Fruit fly (Drosophila melanogaster) whole organism, prepupa: ENCODE data around the gene gwl.

Source experiments
- CG10631 ChIP-seq: fragments of 200-800 bp; sonication (Bioruptor generic); optimal IDR thresholded peaks from 2 replicates; lab custom pipeline; 2016; ENCODE audit warnings: missing biosample characterization, missing genetic modification characterization
- CG10669 ChIP-seq: fragments of 200-800 bp; sonication (Bioruptor generic); optimal IDR thresholded peaks from 3 replicates; lab custom pipeline; 2018; ENCODE audit warnings: missing biosample characterization, mild to moderate bottlenecking, missing genetic modification characterization, moderate library complexity
- CG11294 ChIP-seq: fragments of 200-800 bp; sonication (Bioruptor generic); IDR thresholded peaks from 2 replicates; pipeline ENCODE4 v1.3.6; 2022; ENCODE audit warnings: missing biosample characterization, missing genetic modification characterization
- CG16779 ChIP-seq: fragments of 200-800 bp; sonication (Bioruptor generic); optimal IDR thresholded peaks from 3 replicates; lab custom pipeline; 2017; ENCODE audit warnings: missing biosample characterization, mild to moderate bottlenecking, missing genetic modification characterization
- CG3032 ChIP-seq: fragments of 200-800 bp; optimal IDR thresholded peaks from 2 replicates; lab custom pipeline; 2019; ENCODE audit warnings: missing biosample characterization, mild to moderate bottlenecking, missing genetic modification characterization, moderate library complexity
- CG34406 ChIP-seq: fragments of 200-800 bp; sonication (Bioruptor generic); optimal IDR thresholded peaks from 3 replicates; lab custom pipeline; 2016; ENCODE audit warnings: missing biosample characterization, missing genetic modification characterization
- CG4318 ChIP-seq: fragments of 200-800 bp; sonication (Bioruptor generic); optimal IDR thresholded peaks from 3 replicates; lab custom pipeline; 2017; ENCODE audit warnings: missing biosample characterization, mild to moderate bottlenecking, missing genetic modification characterization
- CG6163 ChIP-seq: fragments of 200-800 bp; sonication (Bioruptor generic); IDR thresholded peaks from 3 replicates; pipeline ENCODE4 v1.3.6; 2022; ENCODE audit warnings: missing biosample characterization, missing genetic modification characterization
- CG6792 ChIP-seq: fragments of 200-800 bp; sonication (Bioruptor generic); optimal IDR thresholded peaks from 3 replicates; lab custom pipeline; 2016; ENCODE audit warnings: missing biosample characterization, missing genetic modification characterization
- CG6854 ChIP-seq: fragments of 200-800 bp; sonication (Bioruptor generic); optimal IDR thresholded peaks from 2 replicates; lab custom pipeline; 2017; ENCODE audit warnings: missing biosample characterization, mild to moderate bottlenecking, missing genetic modification characterization
- CG7368 ChIP-seq: fragments of 200-800 bp; sonication (Bioruptor generic); optimal IDR thresholded peaks from 3 replicates; lab custom pipeline; 2016; ENCODE audit warnings: missing biosample characterization, missing genetic modification characterization
- CG8119 ChIP-seq: fragments of 200-800 bp; sonication (Bioruptor generic); IDR thresholded peaks from 3 replicates; pipeline ENCODE4 v1.3.6; 2022; ENCODE audit warnings: missing biosample characterization, missing genetic modification characterization
- CG8632 ChIP-seq: fragments of 200-800 bp; sonication (Bioruptor generic); optimal IDR thresholded peaks from 3 replicates; lab custom pipeline; 2016; ENCODE audit warnings: missing biosample characterization, missing genetic modification characterization
- Eip75B ChIP-seq: fragments of 200-800 bp; sonication (Bioruptor generic); optimal IDR thresholded peaks from 3 replicates; lab custom pipeline; 2016; ENCODE audit warnings: missing biosample characterization, missing genetic modification characterization
- Eip93F ChIP-seq: fragments of 200-800 bp; sonication (Bioruptor generic); optimal IDR thresholded peaks from 2 replicates; lab custom pipeline; 2016; ENCODE audit warnings: missing biosample characterization, mild to moderate bottlenecking, missing genetic modification characterization
- Ets21C ChIP-seq: fragments of 200-800 bp; sonication (Bioruptor generic); optimal IDR thresholded peaks from 3 replicates; lab custom pipeline; 2016; ENCODE audit warnings: missing biosample characterization, missing genetic modification characterization
- Ets96B ChIP-seq: fragments of 200-800 bp; optimal IDR thresholded peaks from 2 replicates; lab custom pipeline; 2019; ENCODE audit warnings: missing biosample characterization, mild to moderate bottlenecking, missing genetic modification characterization, moderate library complexity
- Gug ChIP-seq: fragments of 200-800 bp; sonication (Bioruptor generic); IDR thresholded peaks from 2 replicates; pipeline ENCODE4 v1.3.6; 2022; ENCODE audit warnings: missing biosample characterization, missing genetic modification characterization
- Hr39 ChIP-seq: fragments of 200-800 bp; sonication (Bioruptor generic); optimal IDR thresholded peaks from 2 replicates; lab custom pipeline; 2016; ENCODE audit warnings: missing biosample characterization, missing genetic modification characterization
- Lpt ChIP-seq: fragments of 200-800 bp; sonication (Bioruptor generic); optimal IDR thresholded peaks from 3 replicates; lab custom pipeline; 2016; ENCODE audit warnings: missing biosample characterization, missing genetic modification characterization
- Met ChIP-seq: fragments of 200-800 bp; sonication (Bioruptor generic); optimal IDR thresholded peaks from 3 replicates; lab custom pipeline; 2016; ENCODE audit warnings: missing biosample characterization, missing genetic modification characterization
- OdsH ChIP-seq: fragments of 200-800 bp; sonication (Bioruptor generic); optimal IDR thresholded peaks from 3 replicates; lab custom pipeline; 2016; ENCODE audit warnings: missing biosample characterization, missing genetic modification characterization
- Sox15 ChIP-seq: fragments of 200-800 bp; sonication (Bioruptor generic); optimal IDR thresholded peaks from 3 replicates; lab custom pipeline; 2016; ENCODE audit warnings: missing biosample characterization, missing genetic modification characterization
- dac ChIP-seq: fragments of 200-800 bp; sonication (Bioruptor generic); optimal IDR thresholded peaks from 2 replicates; lab custom pipeline; 2017; ENCODE audit warnings: missing biosample characterization, mild to moderate bottlenecking, missing genetic modification characterization
- dsx ChIP-seq: fragments of 200-800 bp; optimal IDR thresholded peaks from 3 replicates; lab custom pipeline; 2019; ENCODE audit warnings: missing biosample characterization, mild to moderate bottlenecking, missing genetic modification characterization, moderate library complexity; ENCODE audit not compliant: poor library complexity, severe bottlenecking
- eg ChIP-seq: fragments of 200-800 bp; sonication (Bioruptor generic); IDR thresholded peaks from 3 replicates; pipeline ENCODE4 v1.3.6; 2022; ENCODE audit warnings: missing biosample characterization, missing genetic modification characterization
- esn ChIP-seq: fragments of 200-800 bp; sonication (Bioruptor generic); optimal IDR thresholded peaks from 2 replicates; lab custom pipeline; 2016; ENCODE audit warnings: missing biosample characterization, mild to moderate bottlenecking, missing genetic modification characterization, moderate library complexity
- fd59A ChIP-seq: fragments of 200-800 bp; sonication (Bioruptor generic); optimal IDR thresholded peaks from 2 replicates; lab custom pipeline; 2017; ENCODE audit warnings: missing biosample characterization, mild to moderate bottlenecking, missing genetic modification characterization, missing genetic modification reagents
- fd85E ChIP-seq: fragments of 200-800 bp; sonication (Bioruptor generic); optimal IDR thresholded peaks from 3 replicates; lab custom pipeline; 2016; ENCODE audit warnings: missing biosample characterization, missing genetic modification characterization
- fkh ChIP-seq: fragments of 200-800 bp; sonication (Bioruptor generic); optimal IDR thresholded peaks from 3 replicates; lab custom pipeline; 2017; ENCODE audit warnings: missing biosample characterization, mild to moderate bottlenecking, missing genetic modification characterization, moderate library complexity
- lz ChIP-seq: fragments of 200-800 bp; sonication (Bioruptor generic); optimal IDR thresholded peaks from 3 replicates; lab custom pipeline; 2016; ENCODE audit warnings: missing biosample characterization, missing genetic modification characterization
- net ChIP-seq: fragments of 200-800 bp; sonication (Bioruptor generic); optimal IDR thresholded peaks from 3 replicates; lab custom pipeline; 2016; ENCODE audit warnings: missing biosample characterization, missing genetic modification characterization
- pdm3 ChIP-seq: fragments of 200-800 bp; sonication (Bioruptor generic); optimal IDR thresholded peaks from 3 replicates; lab custom pipeline; 2016; ENCODE audit warnings: missing biosample characterization, missing genetic modification characterization
- svp ChIP-seq: fragments of 200-800 bp; sonication (Bioruptor generic); peaks from one replicate; lab custom pipeline; 2016; ENCODE audit warnings: missing biosample characterization, missing genetic modification characterization
- topi ChIP-seq: fragments of 200-800 bp; sonication (Bioruptor generic); optimal IDR thresholded peaks from 3 replicates; lab custom pipeline; 2016; ENCODE audit warnings: missing biosample characterization, missing genetic modification characterization

Gene gwl

DNA sequence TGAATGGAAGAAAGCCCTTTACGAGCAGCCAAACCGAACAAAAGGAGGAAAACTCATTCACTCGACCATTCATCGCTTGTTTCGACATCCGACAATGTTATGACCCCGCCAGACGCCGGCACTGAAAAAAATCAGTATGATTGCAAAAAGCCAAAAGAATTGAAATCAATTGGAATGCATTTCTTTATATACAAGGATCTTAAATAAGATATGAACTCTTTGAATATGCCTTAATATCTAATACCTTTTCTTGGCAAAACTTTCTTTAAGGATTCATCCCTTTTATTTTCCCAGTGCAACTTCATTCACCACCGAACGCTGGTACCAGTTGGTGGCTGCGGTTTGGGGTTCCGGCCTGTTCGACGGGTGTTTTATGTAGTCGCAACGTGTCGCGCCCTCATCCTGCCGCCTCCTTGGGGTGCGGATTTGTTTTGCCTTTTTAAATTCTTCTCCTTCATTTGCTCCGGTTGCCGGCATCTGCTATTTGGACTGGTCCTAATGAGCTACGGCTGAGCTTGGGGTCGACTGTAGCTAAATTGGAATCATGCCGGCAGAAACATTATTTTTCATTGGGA is 26.3 kb upstream of the gwl start (continued):
- TF ChIP-seq Gug (GFP tag; lab: Robert Waterston, UW): 0 out of 2 replicates have a peak, but pooled peaks have one; percentile 11
- TF ChIP-seq Sox15 (GFP tag; lab: Kevin White, UChicago): peak; percentile 19
- TF ChIP-seq CG8632 (GFP tag; lab: Kevin White, UChicago): peak; percentile 52
- peak; percentile 58 for TF ChIP-seq Hr39 (GFP tag; lab: Kevin White, UChicago)
- no peak for TF ChIP-seq CG8119
- TF ChIP-seq CG11294 (GFP tag; lab: Robert Waterston, UW): no peak; the same call in 1 of the 2 replicates
- TF ChIP-seq dsx (GFP tag; lab: Kevin White, UChicago): peak; percentile 70
- TF ChIP-seq Ets21C: peak; percentile 52
- peak; percentile 63 for TF ChIP-seq CG10631 (GFP tag; lab: Kevin White, UChicago)
- TF ChIP-seq eg: no peak
- TF ChIP-seq fd59A (GFP tag; lab: Kevin White, UChicago): peak; percentile 62
- TF ChIP-seq svp: peak; percentile 88
- TF ChIP-seq OdsH (GFP tag; lab: Kevin White, UChicago): peak; percentile 57
- peak; percentile 12 for TF ChIP-seq CG4318 (GFP tag; lab: Kevin White, UChicago)
- peak; percentile 74 for TF ChIP-seq CG3032 (tag; lab: Kevin White, UChicago)
- TF ChIP-seq, all 60 proteins: peak for 49

- TF ChIP-seq esn: no peak
Measured at dm6 chr3R:18721368-18721767, 24.8 kb upstream of the gwl start.

dm6 chr3R:18722490-18722889 is 23.7 kb upstream of the gwl start, which contains the start of gene CG34283:
Gene CG34283, minus strand, starts transcription at chr3R:18722590.
- no peak for TF ChIP-seq Lpt
- no peak for TF ChIP-seq fd59A (GFP tag; lab: Kevin White, UChicago)
- TF ChIP-seq CG10669 (GFP tag; lab: Kevin White, UChicago): no peak
- TF ChIP-seq Eip93F (GFP tag; lab: Kevin White, UChicago): no peak
- no peak for TF ChIP-seq lz (GFP tag; lab: Kevin White, UChicago)
- TF ChIP-seq pdm3 (GFP tag; lab: Kevin White, UChicago): no peak
- no peak for TF ChIP-seq net (GFP tag; lab: Kevin White, UChicago)

- TF ChIP-seq CG34406 (GFP tag; lab: Kevin White, UChicago) (no peak), Gug (GFP tag; lab: Robert Waterston, UW) (no peak), svp (no peak), CG6163 (GFP tag; lab: Robert Waterston, UW) (no peak), fkh (no peak)
Measured at dm6 chr3R:18726334-18726733, 19.8 kb upstream of the gwl start, which contains the start of gene CG7714. Gene CG7714, minus strand, starts transcription at chr3R:18726434.

dm6 chr3R:18728368-18728767 is 17.8 kb upstream of the gwl start, which contains the start of gene CG7715:
Gene CG7715, minus strand, starts transcription at chr3R:18728468.
- TF ChIP-seq Gug (GFP tag; lab: Robert Waterston, UW): no peak
- no peak for TF ChIP-seq topi (GFP tag; lab: Kevin White, UChicago)
- TF ChIP-seq Met (GFP tag; lab: Kevin White, UChicago): no peak
- no peak for TF ChIP-seq fd59A (GFP tag; lab: Kevin White, UChicago)
- no peak for TF ChIP-seq eg
- TF ChIP-seq Ets96B (tag; lab: Kevin White, UChicago): no peak
- no peak for TF ChIP-seq CG6854 (GFP tag; lab: Kevin White, UChicago)
- TF ChIP-seq CG6792 (GFP tag; lab: Kevin White, UChicago): no peak
- TF ChIP-seq fd85E (GFP tag; lab: Kevin White, UChicago): no peak
- no peak for TF ChIP-seq CG16779 (tag; lab: Kevin White, UChicago)
- TF ChIP-seq CG7368 (GFP tag; lab: Kevin White, UChicago): no peak
- no peak for TF ChIP-seq Eip75B
- TF ChIP-seq dac (GFP tag; lab: Kevin White, UChicago): no peak
